Worm (Caenorhabditis elegans) whole organism, young adult: ENCODE data around the gene cup-5.
A peak's percentile ranks its signal among the peaks of the same experiment; 100 is the strongest.

ENCODE experiments used
- B0035.1 ChIP-seq: sonication (generic microtip); optimal IDR thresholded peaks from 2 replicates; lab custom pipeline; 2016; ENCODE audit warnings: missing genetic modification characterization, mild to moderate bottlenecking, missing compliant biosample characterization, missing genotype, missing genetic modification reagents
- C06A6.2 ChIP-seq: fragments of 200-800 bp; sonication (Bioruptor generic); conservative IDR thresholded peaks from 2 replicates; pipeline ENCODE4 v1.3.6; 2022; ENCODE audit warnings: missing genetic modification characterization, missing compliant biosample characterization
- F10E7.11 ChIP-seq: sonication (generic microtip); optimal IDR thresholded peaks from 2 replicates; lab custom pipeline; 2017; ENCODE audit warnings: mild to moderate bottlenecking, missing genetic modification characterization, moderate library complexity, missing compliant biosample characterization
- F23B12.7 ChIP-seq: sonication (generic microtip); optimal IDR thresholded peaks from 2 replicates; lab custom pipeline; 2017; ENCODE audit warnings: missing genetic modification characterization, mild to moderate bottlenecking, missing compliant biosample characterization, antibody characterized with exemption, moderate library complexity; ENCODE audit not compliant: insufficient read depth
- F49E8.2 ChIP-seq: sonication (generic microtip); optimal IDR thresholded peaks from 3 replicates; lab custom pipeline; 2017; ENCODE audit warnings: missing genetic modification characterization, mild to moderate bottlenecking, missing compliant biosample characterization, antibody characterized with exemption, moderate library complexity; ENCODE audit not compliant: insufficient read depth
- F52B5.7 ChIP-seq: sonication (generic microtip); optimal IDR thresholded peaks from 2 replicates; lab custom pipeline; 2016; ENCODE audit warnings: mild to moderate bottlenecking, missing genetic modification characterization, missing compliant biosample characterization
- F57C9.4 ChIP-seq: sonication (generic microtip); optimal IDR thresholded peaks from 2 replicates; lab custom pipeline; 2017; ENCODE audit warnings: mild to moderate bottlenecking, missing genetic modification characterization, missing compliant biosample characterization
- Y79H2A.3 ChIP-seq: fragments of 200-800 bp; sonication (Bioruptor generic); conservative IDR thresholded peaks from 2 replicates; pipeline ENCODE4 v1.3.6; 2022; ENCODE audit warnings: missing genetic modification reagents, missing genetic modification characterization, missing compliant biosample characterization
- Y95B8A.8 ChIP-seq: fragments of 200-800 bp; sonication (Bioruptor generic); IDR thresholded peaks from 2 replicates; pipeline ENCODE4 v1.3.6; 2022; ENCODE audit warnings: missing genetic modification reagents, missing genetic modification characterization, missing compliant biosample characterization
- aptf-3 ChIP-seq: fragments of 200-800 bp; sonication (Bioruptor generic); IDR thresholded peaks from 2 replicates; pipeline ENCODE4 v1.3.6; 2022; ENCODE audit warnings: missing genetic modification characterization, missing compliant biosample characterization
- bed-1 ChIP-seq: fragments of 200-800 bp; sonication (Bioruptor generic); IDR thresholded peaks from 2 replicates; pipeline ENCODE4 v1.3.6; 2022; ENCODE audit warnings: missing genetic modification reagents, missing genetic modification characterization, missing compliant biosample characterization
- cebp-1 ChIP-seq, 2 experiments: fragments of 200-800 bp in 1 of 2; sonication (Bioruptor generic) in 1 of 2; sonication (generic microtip) in 1 of 2; IDR thresholded peaks in 1 of 2; optimal IDR thresholded peaks in 1 of 2; 2 replicates each; pipeline versions ENCODE4 v1.3.6 to Lab custom; 2017 to 2022; ENCODE audit warnings: missing compliant biosample characterization in 2 of 2, missing genetic modification characterization in 2 of 2, mild to moderate bottlenecking in 1 of 2, missing genetic modification reagents in 1 of 2, moderate library complexity in 1 of 2
- ceh-100 ChIP-seq: fragments of 200-800 bp; sonication (Bioruptor generic); IDR thresholded peaks from 2 replicates; pipeline ENCODE4 v1.3.6; 2022; ENCODE audit warnings: missing genetic modification reagents, missing genetic modification characterization, missing compliant biosample characterization
- ceh-27 ChIP-seq: fragments of 200-800 bp; sonication (Bioruptor generic); optimal IDR thresholded peaks from 2 replicates; lab custom pipeline; 2018; ENCODE audit warnings: mild to moderate bottlenecking, missing genetic modification characterization, moderate library complexity, missing compliant biosample characterization
- ceh-40 ChIP-seq: fragments of 200-800 bp; sonication (Bioruptor generic); IDR thresholded peaks from 2 replicates; pipeline ENCODE4 v1.3.6; 2022; ENCODE audit warnings: missing genetic modification characterization, missing compliant biosample characterization
- dpff-1 ChIP-seq: sonication (generic microtip); optimal IDR thresholded peaks from 2 replicates; lab custom pipeline; 2017; ENCODE audit warnings: mild to moderate bottlenecking, missing genetic modification characterization, missing compliant biosample characterization
- egrh-3 ChIP-seq: fragments of 200-800 bp; sonication (Bioruptor generic); IDR thresholded peaks from 2 replicates; pipeline ENCODE4 v1.3.6; 2022; ENCODE audit warnings: missing genetic modification reagents, missing genetic modification characterization, missing compliant biosample characterization
- gei-17 ChIP-seq: fragments of 200-800 bp; sonication (Bioruptor generic); optimal IDR thresholded peaks from 2 replicates; lab custom pipeline; 2018; ENCODE audit warnings: mild to moderate bottlenecking, missing genetic modification characterization, missing compliant biosample characterization
- hlh-12 ChIP-seq: sonication (generic microtip); optimal IDR thresholded peaks from 2 replicates; lab custom pipeline; 2016; ENCODE audit warnings: missing genetic modification characterization, missing compliant biosample characterization
- hmg-1.2 ChIP-seq: fragments of 200-800 bp; sonication (Bioruptor generic); IDR thresholded peaks from 2 replicates; pipeline ENCODE4 v1.3.6; 2022; ENCODE audit warnings: missing genetic modification reagents, missing genetic modification characterization, missing compliant biosample characterization
- hrde-1 ChIP-seq: sonication (generic microtip); optimal IDR thresholded peaks from 2 replicates; lab custom pipeline; 2016; ENCODE audit warnings: missing genetic modification characterization, mild to moderate bottlenecking, missing compliant biosample characterization, moderate library complexity, missing genotype, missing genetic modification reagents, borderline replicate concordance
- lin-35 ChIP-seq, 3 experiments: fragments of 150-350 bp in 2 of 3; sonication (generic microtip) in 1 of 3; optimal IDR thresholded peaks; 2 replicates each; lab custom pipeline; 2014 to 2018; ENCODE audit warnings: missing biosample characterization in 3 of 3, missing genetic modification characterization in 3 of 3, missing genetic modification reagents in 3 of 3
- lin-54 ChIP-seq: fragments of 200-800 bp; sonication (Bioruptor generic); optimal IDR thresholded peaks from 2 replicates; lab custom pipeline; 2018; ENCODE audit warnings: mild to moderate bottlenecking, missing genetic modification characterization, missing compliant biosample characterization
- madf-10 ChIP-seq: sonication (generic microtip); optimal IDR thresholded peaks from 2 replicates; lab custom pipeline; 2016; ENCODE audit warnings: mild to moderate bottlenecking, missing genetic modification characterization, missing compliant biosample characterization
- madf-6 ChIP-seq: fragments of 200-800 bp; sonication (Bioruptor generic); IDR thresholded peaks from 2 replicates; pipeline ENCODE4 v1.3.6; 2022; ENCODE audit warnings: missing genetic modification reagents, missing genetic modification characterization, missing compliant biosample characterization
- madf-8 ChIP-seq: fragments of 200-800 bp; sonication (Bioruptor generic); conservative IDR thresholded peaks from 2 replicates; pipeline ENCODE4 v1.3.6; 2022; ENCODE audit warnings: missing genetic modification reagents, missing genetic modification characterization, missing compliant biosample characterization
- mes-4 ChIP-seq: sonication (generic microtip); optimal IDR thresholded peaks from 2 replicates; lab custom pipeline; 2016; ENCODE audit warnings: missing genotype, missing genetic modification characterization, missing compliant biosample characterization
- nfya-1 ChIP-seq: sonication (generic microtip); optimal IDR thresholded peaks from 2 replicates; lab custom pipeline; 2017; ENCODE audit warnings: antibody characterized with exemption, missing compliant biosample characterization, missing genetic modification characterization, borderline replicate concordance; ENCODE audit not compliant: insufficient read depth
- nhr-120 ChIP-seq: fragments of 200-800 bp; sonication (Bioruptor generic); IDR thresholded peaks from 2 replicates; pipeline ENCODE4 v1.3.6; 2022; ENCODE audit warnings: missing genetic modification characterization, missing compliant biosample characterization
- nhr-179 ChIP-seq: sonication (generic microtip); optimal IDR thresholded peaks from 2 replicates; lab custom pipeline; 2016; ENCODE audit warnings: mild to moderate bottlenecking, missing genetic modification characterization, missing compliant biosample characterization
- pbrm-1 ChIP-seq: fragments of 200-800 bp; sonication (Bioruptor generic); IDR thresholded peaks from 2 replicates; pipeline ENCODE4 v1.3.6; 2022; ENCODE audit warnings: missing genetic modification reagents, missing genetic modification characterization, missing compliant biosample characterization
- rcor-1 ChIP-seq: fragments of 200-800 bp; sonication (Bioruptor generic); IDR thresholded peaks from 2 replicates; pipeline ENCODE4 v1.3.6; 2022; ENCODE audit warnings: missing genetic modification reagents, missing genetic modification characterization, missing compliant biosample characterization
- repo-1 ChIP-seq: sonication (generic microtip); optimal IDR thresholded peaks from 2 replicates; lab custom pipeline; 2017; ENCODE audit warnings: mild to moderate bottlenecking, missing genetic modification characterization, missing compliant biosample characterization
- sdz-38 ChIP-seq: sonication (generic microtip); optimal IDR thresholded peaks from 2 replicates; lab custom pipeline; 2016; ENCODE audit warnings: missing genotype, missing genetic modification characterization, missing compliant biosample characterization
- snpc-3.4 ChIP-seq: sonication (generic microtip); optimal IDR thresholded peaks from 2 replicates; lab custom pipeline; 2017; ENCODE audit warnings: missing genetic modification characterization, mild to moderate bottlenecking, missing compliant biosample characterization, antibody characterized with exemption, moderate library complexity, missing genotype, missing genetic modification reagents
- somi-1 ChIP-seq: fragments of 200-800 bp; sonication (Bioruptor generic); optimal IDR thresholded peaks from 2 replicates; lab custom pipeline; 2018; ENCODE audit warnings: mild to moderate bottlenecking, missing genetic modification characterization, missing compliant biosample characterization
- sptf-2 ChIP-seq: fragments of 200-800 bp; sonication (Bioruptor generic); optimal IDR thresholded peaks from 2 replicates; lab custom pipeline; 2018; ENCODE audit warnings: mild to moderate bottlenecking, missing genetic modification characterization, missing compliant biosample characterization
- tlf-1 ChIP-seq: fragments of 200-800 bp; sonication (Bioruptor generic); optimal IDR thresholded peaks from 2 replicates; lab custom pipeline; 2018; ENCODE audit warnings: mild to moderate bottlenecking, missing genetic modification characterization, missing compliant biosample characterization
- unc-130 ChIP-seq: sonication (generic microtip); optimal IDR thresholded peaks from 2 replicates; lab custom pipeline; 2016; ENCODE audit warnings: missing genetic modification reagents, missing genetic modification characterization, missing compliant biosample characterization
- unc-62 ChIP-seq: fragments of 150-350 bp; optimal IDR thresholded peaks from 2 replicates; lab custom pipeline; 2014; ENCODE audit warnings: missing biosample characterization, missing genetic modification reagents, missing genetic modification characterization
- xnd-1 ChIP-seq: sonication (generic microtip); optimal IDR thresholded peaks from 2 replicates; lab custom pipeline; 2016; ENCODE audit warnings: missing genotype, missing genetic modification reagents, missing genetic modification characterization, missing compliant biosample characterization
- ztf-18 ChIP-seq: sonication (generic microtip); optimal IDR thresholded peaks from 2 replicates; lab custom pipeline; 2016; ENCODE audit warnings: missing genotype, mild to moderate bottlenecking, missing genetic modification characterization, missing compliant biosample characterization

The cup-5 gene

DNA sequence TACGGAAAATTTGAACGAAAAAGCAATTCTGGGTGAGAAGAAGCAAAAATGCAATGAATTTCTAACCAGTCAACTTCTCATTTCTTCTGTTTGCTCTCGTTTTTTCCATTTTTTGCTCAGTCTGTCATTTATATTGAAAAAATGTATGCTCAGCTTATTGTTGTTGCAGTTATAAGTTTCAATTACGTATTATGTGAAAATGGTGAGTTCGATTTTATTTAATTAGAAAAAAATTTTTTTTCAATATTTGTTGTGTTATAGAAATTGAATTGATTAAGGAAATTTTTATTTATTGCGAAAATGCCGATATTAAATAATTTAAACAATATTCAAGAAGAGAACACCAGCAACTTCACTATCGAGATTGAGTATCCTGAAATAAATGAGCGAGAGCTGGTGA, 22.1 kb upstream of the cup-5 start, which contains the start of gene lgc-12:
Gene lgc-12, plus strand, starts transcription at position 301 of the 400 bp plus-strand sequence.
- TF ChIP-seq lin-54 (GFP tag; lab: Kevin White, UChicago) (no peak), hmg-1.2 (no peak), unc-62 (GFP tag; lab: Kevin White, UChicago) (no peak), Y95B8A.8 (no peak), repo-1 (tag; lab: Kevin White, UChicago) (no peak), pbrm-1 (GFP tag; lab: Robert Waterston, UW) (no peak), nhr-179 (tag; lab: Kevin White, UChicago) (no peak), madf-6 (GFP tag; lab: Robert Waterston, UW) (no peak), C06A6.2 (no peak), nfya-1 (tag; lab: Kevin White, UChicago) (no peak), aptf-3 (GFP tag; lab: Robert Waterston, UW) (no peak), mes-4 (tag; lab: Kevin White, UChicago) (no peak), lin-35 (GFP tag; optimal IDR thresholded peaks at IDR 0.05; lab: Kevin White, UChicago) (no peak), B0035.1 (tag; lab: Kevin White, UChicago) (no peak)

DNA sequence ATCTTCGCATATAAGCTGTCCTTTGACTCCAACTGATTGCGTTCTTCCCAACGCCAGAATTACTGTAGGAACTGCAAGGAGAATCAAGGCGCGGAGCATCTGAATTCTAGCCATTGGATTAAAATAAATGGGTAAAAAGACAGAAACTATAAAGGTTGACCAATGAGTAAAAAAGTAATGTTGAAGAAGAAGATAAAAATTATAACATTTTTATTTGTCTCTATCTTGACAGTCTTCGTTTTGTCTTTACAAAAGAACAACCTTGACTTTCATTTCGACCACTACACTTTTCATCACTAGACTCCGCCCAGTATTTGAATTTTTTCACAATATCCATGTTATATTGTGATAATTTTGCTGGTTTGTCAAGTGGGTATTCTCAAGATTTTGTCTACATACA, 18.7 kb upstream of the cup-5 start, which contains the start of gene ttr-8:
Gene ttr-8, minus strand, starts transcription at position 101 of the 400 bp plus-strand sequence.
- TF ChIP-seq hrde-1 = no peak
- TF ChIP-seq Y79H2A.3 (GFP tag; lab: Robert Waterston, UW) = no peak
- TF ChIP-seq ceh-27 (GFP tag; lab: Kevin White, UChicago) = no peak
- no peak for TF ChIP-seq F57C9.4
- no peak for TF ChIP-seq F52B5.7 (tag; lab: Kevin White, UChicago)
- no peak for TF ChIP-seq lin-54 (GFP tag; lab: Kevin White, UChicago)
- TF ChIP-seq unc-130 (GFP tag; lab: Kevin White, UChicago) = no peak
- TF ChIP-seq rcor-1 (GFP tag; lab: Robert Waterston, UW) = no peak
- TF ChIP-seq gei-17 (GFP tag; lab: Kevin White, UChicago) = no peak
- no peak for TF ChIP-seq nhr-179 (tag; lab: Kevin White, UChicago)
- no peak for TF ChIP-seq B0035.1 (tag; lab: Kevin White, UChicago)
- no peak for TF ChIP-seq sdz-38 (tag; lab: Kevin White, UChicago)
- TF ChIP-seq madf-10 (tag; lab: Kevin White, UChicago) = no peak
- no peak for TF ChIP-seq sptf-2 (GFP tag; lab: Kevin White, UChicago)
- no peak for TF ChIP-seq F23B12.7 (tag; lab: Kevin White, UChicago)
- TF ChIP-seq ceh-40 (GFP tag; lab: Robert Waterston, UW) = no peak
- no peak for TF ChIP-seq snpc-3.4 (tag; lab: Kevin White, UChicago)

DNA sequence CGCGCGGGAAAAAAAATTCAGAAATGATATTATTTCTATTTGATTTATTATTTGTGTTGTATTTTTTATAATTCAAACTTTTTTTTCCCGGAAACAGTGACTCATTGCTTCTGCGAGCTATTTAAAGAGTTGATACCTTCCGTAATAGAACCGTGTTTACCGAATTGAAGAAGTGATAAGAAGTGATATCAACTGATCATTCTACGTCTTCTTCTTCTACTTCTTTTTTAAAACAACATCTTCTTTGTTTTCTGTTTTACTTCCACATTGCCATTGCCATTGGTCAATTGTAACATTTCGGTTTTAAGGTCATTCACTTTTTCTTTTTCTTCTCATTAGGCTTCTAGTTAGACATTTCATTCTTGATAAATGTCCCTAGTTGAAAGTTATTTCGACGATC, 17.9 kb upstream of the cup-5 start, which contains the start of gene ttr-32:
Gene ttr-32, plus strand, starts transcription at position 314 of the 400 bp plus-strand sequence.
- TF ChIP-seq F57C9.4 (no peak), bed-1 (GFP tag; lab: Robert Waterston, UW) (no peak), dpff-1 (no peak), F10E7.11 (tag; lab: Kevin White, UChicago) (no peak)

DNA sequence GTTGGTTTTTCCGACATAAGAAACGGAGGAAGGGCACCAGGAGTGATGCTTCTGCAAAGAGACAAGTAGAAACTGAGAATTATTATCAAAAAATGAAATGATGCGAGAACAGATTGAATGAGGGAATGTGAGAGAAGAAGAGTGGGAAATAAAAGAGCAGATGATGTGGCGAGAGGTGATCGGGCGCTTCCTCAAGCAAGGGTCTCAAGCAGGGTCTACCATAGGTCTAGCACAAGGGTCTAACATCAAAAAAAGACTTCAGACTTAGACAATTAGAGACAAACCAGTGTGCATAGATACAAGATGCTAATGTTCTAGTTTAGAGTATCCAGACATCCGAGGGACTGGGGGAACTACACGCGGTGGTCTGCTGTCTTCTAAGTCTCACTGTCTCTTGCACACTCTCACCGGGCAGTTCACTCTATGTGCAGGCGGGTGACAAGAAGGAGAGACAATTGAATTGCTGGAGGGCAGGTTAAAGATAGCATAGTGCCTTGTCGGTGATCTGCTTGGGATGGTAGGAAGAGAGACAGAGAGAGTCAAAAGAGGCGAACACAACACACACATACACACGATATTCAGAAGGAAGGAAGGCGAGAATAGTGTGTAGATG, 13.8 kb upstream of the cup-5 start, which contains the start of gene R13A5.7:
Gene R13A5.7, minus strand, starts transcription at position 51 of the 613 bp plus-strand sequence.
- TF ChIP-seq egrh-3 (GFP tag; lab: Robert Waterston, UW) = peak; percentile 42; the same call in 1 of the 2 replicates
- no peak for TF ChIP-seq madf-8 (GFP tag; lab: Robert Waterston, UW)
- TF ChIP-seq xnd-1 = no peak
- TF ChIP-seq nhr-120 (GFP tag; lab: Robert Waterston, UW) = no peak
- TF ChIP-seq Y95B8A.8 = no peak
- 0 out of 2 replicates have a peak, but pooled peaks have one; percentile 26 for TF ChIP-seq madf-6 (GFP tag; lab: Robert Waterston, UW)
- TF ChIP-seq dpff-1 = no peak
- TF ChIP-seq ceh-100 = no peak
- peak; percentile 25 for TF ChIP-seq somi-1 (GFP tag; lab: Kevin White, UChicago)
- 0 out of 2 replicates have a peak, but pooled peaks have one; percentile 27 for TF ChIP-seq rcor-1 (GFP tag; lab: Robert Waterston, UW)
- TF ChIP-seq cebp-1 (GFP tag; IDR thresholded peaks at IDR 0.05; lab: Robert Waterston, UW) = no peak
- TF ChIP-seq cebp-1 (tag; optimal IDR thresholded peaks at IDR 0.05; lab: Kevin White, UChicago) = peak; percentile 81
- no peak for TF ChIP-seq hlh-12 (tag; lab: Kevin White, UChicago)
- no peak for TF ChIP-seq repo-1 (tag; lab: Kevin White, UChicago)
- peak; percentile 57 for TF ChIP-seq ztf-18
- no peak for TF ChIP-seq F49E8.2 (tag; lab: Kevin White, UChicago)
- TF ChIP-seq tlf-1 (GFP tag; lab: Kevin White, UChicago) = peak; percentile 28
